Fruit fly (Drosophila melanogaster): ENCODE results near the gene nAChRbeta1.

Gene nAChRbeta1

dm6 chr3L:4396372-4396771 is 32.8 kb upstream of the nAChRbeta1 start:
- no peak for TF ChIP-seq Sp1 (GFP tag; optimal IDR thresholded peaks at IDR 0.05)
- TF ChIP-seq dl (GFP tag; optimal IDR thresholded peaks at IDR 0.05; ENCODE audit: insufficient read depth in 1 of 2, partially characterized antibody in 2 of 2), result no peak

DNA sequence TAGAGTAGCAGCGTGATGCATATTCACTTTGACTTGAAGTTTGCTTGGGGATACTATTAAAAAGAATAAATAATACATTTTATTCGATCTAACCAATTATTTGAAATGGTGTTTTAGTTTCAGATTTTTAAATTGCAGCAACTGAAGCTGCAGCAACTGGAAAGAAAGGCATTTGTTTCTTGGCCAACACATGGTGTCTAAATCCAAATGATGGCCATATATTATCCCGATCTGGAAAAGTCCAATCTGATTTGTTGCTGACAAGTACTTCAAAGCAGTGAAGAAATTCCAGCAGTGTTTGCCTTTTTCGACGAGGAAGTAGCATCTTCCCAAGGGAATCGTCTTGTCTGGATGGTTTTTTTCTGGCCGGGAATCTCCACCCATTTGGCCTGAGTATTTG is 32.0 kb upstream of the nAChRbeta1 start:
- TF ChIP-seq Myc (optimal IDR thresholded peaks at IDR 0.05) (no peak), tai (GFP tag; optimal IDR thresholded peaks at IDR 0.05) (no peak), Sp1 (GFP tag; optimal IDR thresholded peaks at IDR 0.05) (no peak), pan (optimal IDR thresholded peaks at IDR 0.05) (no peak), jim (GFP tag; optimal IDR thresholded peaks at IDR 0.05) (no peak), Hr78 (GFP tag; optimal IDR thresholded peaks at IDR 0.05) (no peak), fru (GFP tag; optimal IDR thresholded peaks at IDR 0.05) (no peak), CG32264 (GFP tag; optimal IDR thresholded peaks at IDR 0.05) (no peak), CG9705 (GFP tag; optimal IDR thresholded peaks at IDR 0.05) (no peak), h (GFP tag; optimal IDR thresholded peaks at IDR 0.05) (no peak), Dif (GFP tag; optimal IDR thresholded peaks at IDR 0.05; ENCODE audit: partially characterized antibody) (no peak), N (GFP tag; optimal IDR thresholded peaks at IDR 0.05) (no peak), Hr83 (GFP tag; optimal IDR thresholded peaks at IDR 0.05; ENCODE audit: poor library complexity, severe bottlenecking) (no peak), brk (GFP tag; optimal IDR thresholded peaks at IDR 0.05) (no peak), br (GFP tag; optimal IDR thresholded peaks at IDR 0.05) (no peak), rgr (GFP tag; optimal IDR thresholded peaks at IDR 0.05) (no peak), lola (GFP tag; optimal IDR thresholded peaks at IDR 0.05) (no peak), OdsH (GFP tag; optimal IDR thresholded peaks at IDR 0.05) (no peak), Mio (GFP tag; optimal IDR thresholded peaks at IDR 0.05) (no peak), ey (GFP tag; optimal IDR thresholded peaks at IDR 0.05) (no peak)

DNA sequence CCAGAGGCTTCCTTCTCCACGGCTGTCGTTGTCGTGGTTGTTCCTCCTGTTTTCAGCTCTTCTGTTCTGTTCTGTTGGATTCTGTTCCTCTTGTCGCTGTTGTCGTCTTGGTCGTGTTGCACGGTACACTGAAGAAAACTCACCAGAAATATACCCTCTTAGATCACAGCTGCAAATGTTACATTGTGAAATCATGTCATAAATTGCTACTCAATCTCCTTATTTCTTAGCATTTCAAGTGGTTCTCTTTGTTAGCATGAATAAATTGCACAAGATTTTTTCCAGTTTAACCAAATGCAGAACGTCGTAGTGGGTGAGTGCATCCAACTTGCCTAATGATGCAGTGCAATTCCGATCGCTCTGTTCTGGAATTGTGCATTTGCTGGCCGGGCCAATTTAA is 31.3 kb upstream of the nAChRbeta1 start:
- TF ChIP-seq sv (GFP tag; optimal IDR thresholded peaks at IDR 0.05), result no peak
- no peak for TF ChIP-seq rgr (GFP tag; optimal IDR thresholded peaks at IDR 0.05)
- TF ChIP-seq jim (GFP tag; optimal IDR thresholded peaks at IDR 0.05), result no peak
- TF ChIP-seq dmrt93B (GFP tag; optimal IDR thresholded peaks at IDR 0.05), result no peak
- TF ChIP-seq CG32264 (GFP tag; optimal IDR thresholded peaks at IDR 0.05), result no peak
- no peak for TF ChIP-seq Mio (GFP tag; optimal IDR thresholded peaks at IDR 0.05)
- TF ChIP-seq pan (optimal IDR thresholded peaks at IDR 0.05), result no peak
- no peak for TF ChIP-seq fru (GFP tag; optimal IDR thresholded peaks at IDR 0.05)
- TF ChIP-seq Hr78 (GFP tag; optimal IDR thresholded peaks at IDR 0.05), result no peak
- no peak for TF ChIP-seq Rel (GFP tag; optimal IDR thresholded peaks at IDR 0.05)
- no peak for TF ChIP-seq Rel (tag; optimal IDR thresholded peaks at IDR 0.05)
- no peak for TF ChIP-seq lola (GFP tag; optimal IDR thresholded peaks at IDR 0.05)

- TF ChIP-seq ey (GFP tag; optimal IDR thresholded peaks at IDR 0.05), result no peak
- TF ChIP-seq foxo (GFP tag; optimal IDR thresholded peaks at IDR 0.05), result peak in 1 of 2 experiments; percentile 14
- TF ChIP-seq HLH106 (tag; optimal IDR thresholded peaks at IDR 0.05), result peak; percentile 6
Measured at dm6 chr3L:4399905-4400304, 29.2 kb upstream of the nAChRbeta1 start.

DNA sequence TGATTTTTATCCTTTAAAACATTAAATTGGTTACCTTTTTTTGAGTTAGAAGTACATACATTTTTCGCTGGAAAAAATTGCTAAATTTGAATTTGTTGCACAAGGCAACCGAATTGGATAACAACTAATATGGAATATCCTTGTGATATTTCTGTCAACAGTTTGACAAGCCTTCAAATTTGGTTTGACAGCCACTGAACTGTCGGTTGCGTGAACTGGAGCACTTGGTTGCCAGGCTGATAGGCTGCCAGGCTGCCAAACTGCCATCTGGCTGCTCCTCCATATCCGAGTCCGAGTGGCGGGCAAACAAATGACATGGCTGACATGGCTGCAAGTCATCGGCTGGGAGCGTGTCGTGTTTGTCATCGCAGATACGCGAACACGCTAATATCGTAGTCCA is 27.9 kb upstream of the nAChRbeta1 start:
- TF ChIP-seq tai (GFP tag; optimal IDR thresholded peaks at IDR 0.05) (no peak), Myc (optimal IDR thresholded peaks at IDR 0.05) (peak; percentile 26)

dm6 chr3L:4403180-4403769 is 25.9 kb upstream of the nAChRbeta1 start, which contains the start of gene Syx17:
Syx17 (plus strand) TSS chr3L:4403487.
- peak; percentile 58 for TF ChIP-seq Hr83 (GFP tag; optimal IDR thresholded peaks at IDR 0.05; ENCODE audit: poor library complexity, severe bottlenecking)
- TF ChIP-seq CrebA (GFP tag; optimal IDR thresholded peaks at IDR 0.05; ENCODE audit: borderline replicate concordance), result no peak
- no peak for TF ChIP-seq Rel (GFP tag; optimal IDR thresholded peaks at IDR 0.05)
- peak; percentile 98 for TF ChIP-seq Rel (tag; optimal IDR thresholded peaks at IDR 0.05)
- peak; percentile 4 for TF ChIP-seq dmrt93B (GFP tag; optimal IDR thresholded peaks at IDR 0.05)
- TF ChIP-seq N (GFP tag; optimal IDR thresholded peaks at IDR 0.05), result no peak
- peak; percentile 25 for TF ChIP-seq br (GFP tag; optimal IDR thresholded peaks at IDR 0.05)
- no peak for TF ChIP-seq jim (GFP tag; optimal IDR thresholded peaks at IDR 0.05)
- TF ChIP-seq tai (GFP tag; optimal IDR thresholded peaks at IDR 0.05), result peak; percentile 57
- peak in 1 of 2 experiments; percentile 53 for TF ChIP-seq foxo (GFP tag; optimal IDR thresholded peaks at IDR 0.05)
- TF ChIP-seq lola (GFP tag; optimal IDR thresholded peaks at IDR 0.05), result no peak
- TF ChIP-seq sage (GFP tag; optimal IDR thresholded peaks at IDR 0.05), result peak; percentile 33
- peak; percentile 43 for TF ChIP-seq h (GFP tag; optimal IDR thresholded peaks at IDR 0.05)
- TF ChIP-seq Jra (GFP tag; optimal IDR thresholded peaks at IDR 0.05), result peak; percentile 7
- TF ChIP-seq GATAd (GFP tag; optimal IDR thresholded peaks at IDR 0.05), result no peak
- no peak for TF ChIP-seq usp (GFP tag; optimal IDR thresholded peaks at IDR 0.05)
- peak; percentile 33 for TF ChIP-seq Sp1 (GFP tag; optimal IDR thresholded peaks at IDR 0.05)
- no peak for TF ChIP-seq OdsH (GFP tag; optimal IDR thresholded peaks at IDR 0.05)
- TF ChIP-seq psq (GFP tag; optimal IDR thresholded peaks at IDR 0.05), result peak; percentile 21
- TF ChIP-seq Dif (GFP tag; optimal IDR thresholded peaks at IDR 0.05; ENCODE audit: partially characterized antibody), result no peak
- peak; percentile 29 for TF ChIP-seq HLH106 (tag; optimal IDR thresholded peaks at IDR 0.05)
- no peak for TF ChIP-seq dl (GFP tag; optimal IDR thresholded peaks at IDR 0.05; ENCODE audit: insufficient read depth in 1 of 2, partially characterized antibody in 2 of 2)
- TF ChIP-seq fru (GFP tag; optimal IDR thresholded peaks at IDR 0.05), result peak; percentile 47
- TF ChIP-seq Mio (GFP tag; optimal IDR thresholded peaks at IDR 0.05), result no peak
- peak; percentile 17 for TF ChIP-seq sv (GFP tag; optimal IDR thresholded peaks at IDR 0.05)
- TF ChIP-seq dsf (GFP tag; optimal IDR thresholded peaks at IDR 0.05; ENCODE audit: borderline replicate concordance), result no peak
- no peak for TF ChIP-seq Dfd (GFP tag; optimal IDR thresholded peaks at IDR 0.05)
- TF ChIP-seq Hnf4 (GFP tag; optimal IDR thresholded peaks at IDR 0.05), result peak; percentile 71
- no peak for TF ChIP-seq Abd-B (GFP tag; optimal IDR thresholded peaks at IDR 0.05)

Measured in whole organism, wandering third instar larva.